Worm (Caenorhabditis elegans): Measurements from ENCODE around the gene K10H10.10.

DNA sequence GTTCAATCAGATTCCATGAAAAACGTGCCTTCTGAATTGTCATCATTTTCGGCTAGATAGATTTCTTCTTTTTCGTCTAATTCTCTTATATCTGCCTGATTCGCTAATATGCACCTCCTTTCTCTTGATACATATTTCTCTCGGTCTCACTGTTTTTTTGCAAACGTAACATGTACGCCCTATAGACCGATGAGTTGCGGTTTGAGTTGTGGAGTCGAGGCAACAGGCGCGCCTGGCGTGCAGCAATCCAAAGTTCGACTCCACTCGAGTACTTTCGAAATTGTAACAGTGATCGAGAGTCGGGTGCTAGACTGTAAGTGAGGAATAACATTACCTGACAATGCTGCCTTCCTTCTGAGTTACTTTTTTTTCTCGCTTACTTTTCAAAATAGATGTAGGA is 10.8 kb upstream of the K10H10.10 start:
- peak; percentile 88 for TF ChIP-seq nhr-12 (tag; optimal IDR thresholded peaks at IDR 0.05)
- no peak for TF ChIP-seq ces-1 (GFP tag; optimal IDR thresholded peaks at IDR 0.05)
- peak; percentile 80 for TF ChIP-seq pha-4 (tag; optimal IDR thresholded peaks at IDR 0.05)
- peak; percentile 63 for TF ChIP-seq nhr-28 (tag; optimal IDR thresholded peaks at IDR 0.05)
- no peak for TF ChIP-seq ztf-11 (tag; optimal IDR thresholded peaks at IDR 0.05)
- TF ChIP-seq drap-1 (GFP tag; optimal IDR thresholded peaks at IDR 0.05), result peak; percentile 88
- TF ChIP-seq nhr-76 (tag; optimal IDR thresholded peaks at IDR 0.05), result no peak
- TF ChIP-seq cnd-1 (tag; optimal IDR thresholded peaks at IDR 0.05), result peak; percentile 94
- TF ChIP-seq mab-5 (tag; optimal IDR thresholded peaks at IDR 0.05), result no peak

All from whole organism, mixed stage, embryonic.